Worm (Caenorhabditis elegans) whole organism, early embryonic: Measurements from ENCODE around the gene R07H5.11.

Experiments
- B0310.2 ChIP-seq: sonication (generic microtip); optimal IDR thresholded peaks from 2 replicates; lab custom pipeline; 2016; ENCODE audit warnings: mild to moderate bottlenecking, missing genetic modification characterization, missing compliant biosample characterization
- ceh-13 ChIP-seq: fragments of 200-800 bp; sonication (Bioruptor generic); optimal IDR thresholded peaks from 2 replicates; lab custom pipeline; 2018; ENCODE audit warnings: mild to moderate bottlenecking, missing genetic modification characterization, missing compliant biosample characterization
- hmbx-1 ChIP-seq: sonication (generic microtip); optimal IDR thresholded peaks from 2 replicates; lab custom pipeline; 2016; ENCODE audit warnings: mild to moderate bottlenecking, missing genetic modification characterization, missing compliant biosample characterization
- hnd-1 ChIP-seq: sonication (generic microtip); optimal IDR thresholded peaks from 2 replicates; lab custom pipeline; 2016; ENCODE audit warnings: missing genetic modification characterization, missing compliant biosample characterization
- tbx-37 ChIP-seq: fragments of 200-800 bp; sonication (Bioruptor generic); conservative IDR thresholded peaks from 2 replicates; pipeline ENCODE4 v1.3.6; 2022; ENCODE audit warnings: missing genetic modification reagents, missing genetic modification characterization, missing compliant biosample characterization

ce11 chrIV:11169652-11170051 lies 32.9 kb upstream of the R07H5.11 start, which contains the start of gene nhr-67:
- TF ChIP-seq B0310.2 (no peak), tbx-37 (GFP tag; lab: Robert Waterston, UW) (no peak), hnd-1 (tag; lab: Kevin White, UChicago) (no peak), hmbx-1 (tag; lab: Kevin White, UChicago) (no peak), ceh-13 (GFP tag; lab: Kevin White, UChicago) (no peak)
